1 fruit fly cellular context compared by ENCODE assay signal in the genomic region with DNA sequence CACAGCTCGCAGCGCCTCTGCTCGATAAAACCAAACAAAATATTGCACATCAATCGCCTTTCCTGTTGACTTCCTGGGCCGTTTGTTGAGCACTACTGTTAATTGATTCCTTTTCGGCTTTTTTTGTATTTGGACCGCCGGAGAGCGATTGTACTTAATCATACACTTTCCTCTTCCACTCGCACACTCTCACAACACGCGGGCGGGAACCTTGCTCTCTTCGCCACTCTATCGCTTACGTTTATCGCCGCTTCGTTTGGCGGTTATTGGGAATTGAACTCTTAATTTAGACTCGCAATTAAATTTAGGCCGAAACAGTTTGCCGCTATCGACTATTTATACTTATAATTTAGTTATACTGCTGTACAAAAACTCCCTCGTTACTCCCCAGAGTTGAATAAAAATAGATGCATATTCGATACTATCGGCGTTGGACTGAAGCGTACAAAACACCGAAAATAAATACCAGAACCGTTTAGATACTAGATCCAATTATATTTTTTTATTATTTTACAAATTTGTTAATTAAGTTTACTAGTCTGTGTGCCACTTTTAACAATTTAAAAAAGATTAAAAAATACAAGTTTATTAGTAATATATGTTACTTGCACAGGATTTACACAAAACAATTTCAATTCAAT.
TF ChIP-seq lines count a peak whose summit lies in the region.

A gene (minus strand): TSS at position 427 of the 641 bp plus-strand sequence.

TF ChIP-seq in whole organism, embryonic, 481 proteins besides CTCF, POLR2A, EP300 and RAD21 (continued from another document):
- TF ChIP-seq seq (GFP tag; IDR thresholded peaks at IDR 0.05; lab: Robert Waterston, UW) (no peak), MESR4 (GFP tag; optimal IDR thresholded peaks at IDR 0.05; lab: Kevin White, UChicago) (peak; percentile 36), ci (GFP tag; IDR thresholded peaks at IDR 0.05; lab: Robert Waterston, UW) (0 out of 3 replicates have a peak, but pooled peaks have one; percentile 12), lab (GFP tag; optimal IDR thresholded peaks at IDR 0.05; lab: Kevin White, UChicago) (no peak), CG14710 (tag; optimal IDR thresholded peaks at IDR 0.05; lab: Kevin White, UChicago) (peak; percentile 56), CG12104 (GFP tag; optimal IDR thresholded peaks at IDR 0.05; lab: Kevin White, UChicago) (no peak), CG5180 (GFP tag; optimal IDR thresholded peaks at IDR 0.05; lab: Kevin White, UChicago) (no peak), Chrac-16 (GFP tag; optimal IDR thresholded peaks at IDR 0.05; lab: Kevin White, UChicago) (no peak), salm (tag; optimal IDR thresholded peaks at IDR 0.05; lab: Kevin White, UChicago) (no peak), schlank (tag; optimal IDR thresholded peaks at IDR 0.05; lab: Kevin White, UChicago) (no peak), ara (GFP tag; IDR thresholded peaks at IDR 0.05; lab: Robert Waterston, UW) (no peak), croc (GFP tag; conservative IDR thresholded peaks at IDR 0.05; lab: Robert Waterston, UW) (no peak), CG3407 (GFP tag; optimal IDR thresholded peaks at IDR 0.05; lab: Kevin White, UChicago) (no peak), CG16815 (GFP tag; optimal IDR thresholded peaks at IDR 0.05; lab: Kevin White, UChicago) (no peak), CG4730 (GFP tag; IDR thresholded peaks at IDR 0.05; lab: Robert Waterston, UW) (no peak), unc-4 (GFP tag; IDR thresholded peaks at IDR 0.05; lab: Robert Waterston, UW; ENCODE audit: partially characterized antibody) (peak; percentile 74), tna (GFP tag; IDR thresholded peaks at IDR 0.05; lab: Robert Waterston, UW; ENCODE audit: partially characterized antibody) (peak; percentile 26; the same call in 1 of the 2 replicates), stwl (tag; optimal IDR thresholded peaks at IDR 0.05; lab: Kevin White, UChicago) (peak; percentile 15), CG9797 (GFP tag; optimal IDR thresholded peaks at IDR 0.05; lab: Kevin White, UChicago) (peak; percentile 49), Med (GFP tag; lab: Kevin White, UChicago) (no peak), pb (GFP tag; optimal IDR thresholded peaks at IDR 0.05; lab: Kevin White, UChicago) (no peak), HLH4C (GFP tag; IDR thresholded peaks at IDR 0.05; lab: Robert Waterston, UW; ENCODE audit: partially characterized antibody) (peak; percentile 59; the same call in 1 of the 3 replicates), CG2120 (GFP tag; optimal IDR thresholded peaks at IDR 0.05; lab: Kevin White, UChicago) (no peak), Opbp (GFP tag; IDR thresholded peaks at IDR 0.05; lab: Robert Waterston, UW; ENCODE audit: partially characterized antibody) (peak; percentile 70; the same call in 2 of the 3 replicates), hbn (GFP tag; IDR thresholded peaks at IDR 0.05; lab: Robert Waterston, UW; ENCODE audit: partially characterized antibody) (peak; percentile 67), ato (GFP tag; IDR thresholded peaks at IDR 0.05; lab: Robert Waterston, UW; ENCODE audit: partially characterized antibody) (0 out of 2 replicates have a peak, but pooled peaks have one; percentile 38), sna (GFP tag; IDR thresholded peaks at IDR 0.05; lab: Robert Waterston, UW; ENCODE audit: partially characterized antibody) (peak; percentile 55; the same call in 1 of the 2 replicates), CG15514 (GFP tag; optimal IDR thresholded peaks at IDR 0.05; lab: Kevin White, UChicago) (peak; percentile 41), CG9437 (GFP tag; optimal IDR thresholded peaks at IDR 0.05; lab: Kevin White, UChicago) (no peak), CG10267 (tag; optimal IDR thresholded peaks at IDR 0.05; lab: Kevin White, UChicago) (peak; percentile 11), Sry-δ (GFP tag; optimal IDR thresholded peaks at IDR 0.05; lab: Kevin White, UChicago) (peak; percentile 35), CG2129 (GFP tag; IDR thresholded peaks at IDR 0.05; lab: Robert Waterston, UW; ENCODE audit: partially characterized antibody) (peak; percentile 32; the same call in 1 of the 2 replicates), CG9876 (GFP tag; optimal IDR thresholded peaks at IDR 0.05; lab: Kevin White, UChicago) (no peak), org-1 (GFP tag; optimal IDR thresholded peaks at IDR 0.05; lab: Kevin White, UChicago) (no peak), nmo (GFP tag; optimal IDR thresholded peaks at IDR 0.05; lab: Kevin White, UChicago) (peak; percentile 14), Dp (GFP tag; optimal IDR thresholded peaks at IDR 0.05; lab: Kevin White, UChicago) (peak; percentile 50), CG11504 (tag; optimal IDR thresholded peaks at IDR 0.05; lab: Kevin White, UChicago) (peak; percentile 2), mam (GFP tag; optimal IDR thresholded peaks at IDR 0.05; lab: Kevin White, UChicago) (no peak), Doc3 (GFP tag; IDR thresholded peaks at IDR 0.05; lab: Robert Waterston, UW; ENCODE audit: partially characterized antibody) (peak; percentile 63; the same call in 2 of the 3 replicates), CG16813 (GFP tag; IDR thresholded peaks at IDR 0.05; lab: Robert Waterston, UW; ENCODE audit: partially characterized antibody) (peak; percentile 64; the same call in 2 of the 3 replicates), sens (GFP tag; lab: Kevin White, UChicago) (peak; percentile 79), CG34422 (GFP tag; IDR thresholded peaks at IDR 0.05; lab: Robert Waterston, UW) (no peak), CG31365 (tag; optimal IDR thresholded peaks at IDR 0.05; lab: Kevin White, UChicago) (no peak), CG13287 (GFP tag; IDR thresholded peaks at IDR 0.05; lab: Robert Waterston, UW; ENCODE audit: partially characterized antibody) (peak; percentile 68), CG1529 (GFP tag; optimal IDR thresholded peaks at IDR 0.05; lab: Kevin White, UChicago) (no peak), CG31224 (GFP tag; IDR thresholded peaks at IDR 0.05; lab: Robert Waterston, UW) (no peak), NFAT (GFP tag; IDR thresholded peaks at IDR 0.05; lab: Robert Waterston, UW) (no peak), bbx (GFP tag; IDR thresholded peaks at IDR 0.05; lab: Robert Waterston, UW; ENCODE audit: partially characterized antibody) (peak; percentile 65), Dref (GFP tag; IDR thresholded peaks at IDR 0.05; lab: Robert Waterston, UW) (peak; percentile 36; the same call in 1 of the 2 replicates), vnd (GFP tag; IDR thresholded peaks at IDR 0.05; lab: Robert Waterston, UW; ENCODE audit: partially characterized antibody) (peak; percentile 54; the same call in 1 of the 3 replicates), Antp (GFP tag; optimal IDR thresholded peaks at IDR 0.05; lab: Kevin White, UChicago) (no peak), CG42726 (GFP tag; IDR thresholded peaks at IDR 0.05; lab: Robert Waterston, UW; ENCODE audit: partially characterized antibody) (0 out of 2 replicates have a peak, but pooled peaks have one; percentile 3), CG30020 (tag; optimal IDR thresholded peaks at IDR 0.05; lab: Kevin White, UChicago) (peak; percentile 35), inv (GFP tag; IDR thresholded peaks at IDR 0.05; lab: Robert Waterston, UW; ENCODE audit: partially characterized antibody) (peak; percentile 66), fd64A (GFP tag; optimal IDR thresholded peaks at IDR 0.05; lab: Kevin White, UChicago) (no peak), chn (GFP tag; optimal IDR thresholded peaks at IDR 0.05; lab: Kevin White, UChicago) (no peak), Sry-β (GFP tag; optimal IDR thresholded peaks at IDR 0.05; lab: Kevin White, UChicago) (no peak), dysf (GFP tag; IDR thresholded peaks at IDR 0.05; lab: Robert Waterston, UW) (no peak), ems (GFP tag; optimal IDR thresholded peaks at IDR 0.05; lab: Kevin White, UChicago) (no peak), Bgb (GFP tag; IDR thresholded peaks at IDR 0.05; lab: Robert Waterston, UW; ENCODE audit: partially characterized antibody) (peak; percentile 64; the same call in 1 of the 2 replicates), Meics (GFP tag; optimal IDR thresholded peaks at IDR 0.05; lab: Kevin White, UChicago) (no peak), oc (tag; optimal IDR thresholded peaks at IDR 0.05; lab: Kevin White, UChicago) (no peak), CG4617 (GFP tag; optimal IDR thresholded peaks at IDR 0.05; lab: Kevin White, UChicago; ENCODE audit: borderline replicate concordance) (peak; percentile 2), BEAF-32 (GFP tag; optimal IDR thresholded peaks at IDR 0.05; lab: Kevin White, UChicago) (peak; percentile 79), Pdp1 (GFP tag; optimal IDR thresholded peaks at IDR 0.05; lab: Kevin White, UChicago) (no peak), zen (tag; optimal IDR thresholded peaks at IDR 0.05; lab: Kevin White, UChicago) (no peak), hkb (optimal IDR thresholded peaks at IDR 0.05; lab: Kevin White, UChicago) (no peak), hkb (GFP tag; IDR thresholded peaks at IDR 0.05; lab: Robert Waterston, UW) (no peak), CG2712 (tag; optimal IDR thresholded peaks at IDR 0.05; lab: Kevin White, UChicago) (peak; percentile 12), tgo (GFP tag; IDR thresholded peaks at IDR 0.05; lab: Robert Waterston, UW) (no peak), Dll (GFP tag; IDR thresholded peaks at IDR 0.05; lab: Robert Waterston, UW; ENCODE audit: partially characterized antibody) (peak; percentile 72; the same call in 3 of the 4 replicates), CG3995 (GFP tag; optimal IDR thresholded peaks at IDR 0.05; lab: Kevin White, UChicago) (no peak), CG6791 (GFP tag; IDR thresholded peaks at IDR 0.05; lab: Robert Waterston, UW; ENCODE audit: partially characterized antibody) (peak; percentile 69; the same call in 2 of the 3 replicates), knrl (GFP tag; IDR thresholded peaks at IDR 0.05; lab: Robert Waterston, UW; ENCODE audit: partially characterized antibody) (peak; percentile 75)
TF ChIP-seq in whole organism, embryonic: peak in this region for 48.
